Worm (Caenorhabditis elegans): ENCODE measurements around the gene F54E7.6.

Gene F54E7.6

ce11 chrIII:5678935-5679334 is 18.1 kb upstream of the F54E7.6 start, which contains the start of the genes ska-3 and rps-12 (continued):
- TF ChIP-seq egl-18 (GFP tag; IDR thresholded peaks at IDR 0.05) (peak; percentile 89), B0336.3 (GFP tag; IDR thresholded peaks at IDR 0.05) (peak; percentile 80), ama-1 (optimal IDR thresholded peaks at IDR 0.05) (peak; percentile 7), ama-1 (GFP tag; optimal IDR thresholded peaks at IDR 0.05) (no peak), unc-62 (GFP tag; optimal IDR thresholded peaks at IDR 0.05) (peak; percentile 4), ztf-3 (GFP tag; optimal IDR thresholded peaks at IDR 0.05) (peak; percentile 22), ceh-27 (GFP tag; optimal IDR thresholded peaks at IDR 0.05) (peak; percentile 94), rpc-1 (optimal IDR thresholded peaks at IDR 0.05) (peak; percentile 17), rpc-1 (tag; optimal IDR thresholded peaks at IDR 0.05) (peak; percentile 0), tbp1 (GFP tag; optimal IDR thresholded peaks at IDR 0.05) (peak; percentile 78), snpc-3.4 (tag; optimal IDR thresholded peaks at IDR 0.05) (peak; percentile 93), bed-1 (GFP tag; IDR thresholded peaks at IDR 0.05) (no peak), snpc-4 (GFP tag; optimal IDR thresholded peaks at IDR 0.05) (peak; percentile 78), snpc-4 (tag; optimal IDR thresholded peaks at IDR 0.05) (peak; percentile 77 to 88 (median 86)), F22D6.2 (tag; optimal IDR thresholded peaks at IDR 0.05) (peak; percentile 69), ekl-4 (GFP tag; IDR thresholded peaks at IDR 0.05) (peak; percentile 96), tlf-1 (GFP tag; optimal IDR thresholded peaks at IDR 0.05) (peak; percentile 96), D2030.7 (GFP tag; IDR thresholded peaks at IDR 0.05) (peak; percentile 92), F37B4.10 (GFP tag; IDR thresholded peaks at IDR 0.05) (no peak), unc-130 (GFP tag; optimal IDR thresholded peaks at IDR 0.05) (peak; percentile 70), madf-6 (GFP tag; IDR thresholded peaks at IDR 0.05) (peak; percentile 95), nhr-179 (tag; optimal IDR thresholded peaks at IDR 0.05) (no peak), zim-3 (tag; optimal IDR thresholded peaks at IDR 0.05) (peak; percentile 36), hmg-20 (GFP tag; IDR thresholded peaks at IDR 0.05) (peak; percentile 82), nfyb-1 (GFP tag; IDR thresholded peaks at IDR 0.05) (peak; percentile 96), him-1 (tag; optimal IDR thresholded peaks at IDR 0.05) (peak; percentile 84), athp-1 (tag; optimal IDR thresholded peaks at IDR 0.05) (peak; percentile 93), ceh-79 (tag; optimal IDR thresholded peaks at IDR 0.05) (no peak), ztf-22 (GFP tag; optimal IDR thresholded peaks at IDR 0.05) (peak; percentile 47), nhr-90 (tag; optimal IDR thresholded peaks at IDR 0.05) (peak; percentile 26), lin-26 (GFP tag; IDR thresholded peaks at IDR 0.05) (no peak; the same call in 1 of the 2 replicates), madf-3 (GFP tag; IDR thresholded peaks at IDR 0.05) (peak; percentile 96), pha-4 (tag; optimal IDR thresholded peaks at IDR 0.05) (peak; percentile 99), C06A6.2 (GFP tag; conservative IDR thresholded peaks at IDR 0.05) (peak; percentile 92), mxl-1 (tag; optimal IDR thresholded peaks at IDR 0.05) (no peak), pbrm-1 (GFP tag; IDR thresholded peaks at IDR 0.05) (peak; percentile 96), ets-4 (GFP tag; optimal IDR thresholded peaks at IDR 0.05) (no peak), madf-10 (tag; optimal IDR thresholded peaks at IDR 0.05) (peak; percentile 88), ceh-40 (GFP tag; IDR thresholded peaks at IDR 0.05) (no peak), tbx-9 (tag; optimal IDR thresholded peaks at IDR 0.05; ENCODE audit: borderline replicate concordance) (no peak), ceh-100 (GFP tag; IDR thresholded peaks at IDR 0.05) (peak; percentile 83), sptf-2 (GFP tag; optimal IDR thresholded peaks at IDR 0.05) (no peak), madf-8 (GFP tag; conservative IDR thresholded peaks at IDR 0.05) (peak; percentile 77), akir-1 (GFP tag; optimal IDR thresholded peaks at IDR 0.05) (no peak), B0261.1 (tag; optimal IDR thresholded peaks at IDR 0.05) (peak; percentile 16), cebp-2 (GFP tag; IDR thresholded peaks at IDR 0.05) (no peak)
